Worm (Caenorhabditis elegans) whole organism, L2 larva: ENCODE data around the gene srw-53.

ENCODE experiments used
- F13H6.1 ChIP-seq: sonication (generic microtip); optimal IDR thresholded peaks from 2 replicates; lab custom pipeline; 2016; ENCODE audit warnings: missing genetic modification characterization, missing compliant biosample characterization
- Y55F3AM.14 ChIP-seq: fragments of 200-800 bp; sonication (Bioruptor generic); optimal IDR thresholded peaks from 2 replicates; lab custom pipeline; 2018; ENCODE audit warnings: mild to moderate bottlenecking, missing genetic modification characterization, missing compliant biosample characterization
- ZK546.5 ChIP-seq: sonication (generic microtip); optimal IDR thresholded peaks from 2 replicates; lab custom pipeline; 2017; ENCODE audit warnings: missing biosample characterization, missing genetic modification characterization
- alr-1 ChIP-seq: fragments of 150-350 bp; optimal IDR thresholded peaks from 2 replicates; lab custom pipeline; 2014; ENCODE audit warnings: missing biosample characterization, missing genetic modification characterization
- aly-2 ChIP-seq: fragments of 150-350 bp; optimal IDR thresholded peaks from 2 replicates; lab custom pipeline; 2014; ENCODE audit warnings: missing biosample characterization, missing genetic modification characterization
- ama-1 ChIP-seq: fragments of 150-350 bp; optimal IDR thresholded peaks from 2 replicates; lab custom pipeline; 2018; ENCODE audit warnings: inconsistent platforms
- blmp-1 ChIP-seq: sonication (generic microtip); optimal IDR thresholded peaks from 2 replicates; lab custom pipeline; 2017; ENCODE audit warnings: missing genetic modification characterization, mild to moderate bottlenecking, missing compliant biosample characterization, antibody characterized with exemption, moderate library complexity; ENCODE audit not compliant: insufficient read depth
- ceh-16 ChIP-seq: fragments of 150-350 bp; optimal IDR thresholded peaks from 2 replicates; lab custom pipeline; 2014; ENCODE audit warnings: missing biosample characterization, missing genetic modification characterization
- ceh-82 ChIP-seq: fragments of 150-350 bp; optimal IDR thresholded peaks from 2 replicates; lab custom pipeline; 2014; ENCODE audit warnings: missing biosample characterization, missing genetic modification characterization
- crh-2 ChIP-seq: sonication (generic microtip); optimal IDR thresholded peaks from 2 replicates; lab custom pipeline; 2017; ENCODE audit warnings: missing biosample characterization, missing genetic modification characterization
- egl-27 ChIP-seq: sonication (generic microtip); optimal IDR thresholded peaks from 3 replicates; lab custom pipeline; 2017; ENCODE audit warnings: missing biosample characterization, missing genetic modification reagents, missing genetic modification characterization
- elt-1 ChIP-seq: fragments of 150-350 bp; optimal IDR thresholded peaks from 2 replicates; lab custom pipeline; 2014; ENCODE audit warnings: missing biosample characterization, missing genetic modification characterization
- elt-3 ChIP-seq: sonication (generic microtip); optimal IDR thresholded peaks from 2 replicates; lab custom pipeline; 2017; ENCODE audit warnings: missing biosample characterization, missing genetic modification characterization
- fos-1 ChIP-seq: fragments of 150-350 bp; optimal IDR thresholded peaks from 2 replicates; lab custom pipeline; 2014; ENCODE audit warnings: missing biosample characterization, missing genetic modification characterization
- gmeb-1 ChIP-seq: fragments of 150-350 bp; optimal IDR thresholded peaks from 2 replicates; lab custom pipeline; 2014; ENCODE audit warnings: missing biosample characterization, missing genetic modification characterization
- lin-11 ChIP-seq: fragments of 150-350 bp; sonication (generic microtip); optimal IDR thresholded peaks from 2 replicates; lab custom pipeline; 2014; ENCODE audit warnings: missing biosample characterization, missing genetic modification characterization, inconsistent platforms, mixed read lengths
- lin-13 ChIP-seq: fragments of 150-350 bp; optimal IDR thresholded peaks from 2 replicates; lab custom pipeline; 2014; ENCODE audit warnings: missing biosample characterization, missing genetic modification reagents, missing genetic modification characterization
- lin-39 ChIP-seq: fragments of 150-350 bp; optimal IDR thresholded peaks from 2 replicates; lab custom pipeline; 2014; ENCODE audit warnings: missing biosample characterization, missing genetic modification reagents, missing genetic modification characterization
- lsy-2 ChIP-seq, 2 experiments: fragments of 150-350 bp in 1 of 2; sonication (generic microtip) in 1 of 2; optimal IDR thresholded peaks; 2 replicates each; lab custom pipeline; 2014 to 2017; ENCODE audit warnings: missing biosample characterization in 2 of 2, missing genetic modification characterization in 2 of 2
- mab-5 ChIP-seq: fragments of 150-350 bp; optimal IDR thresholded peaks from 2 replicates; lab custom pipeline; 2014; ENCODE audit warnings: missing biosample characterization, missing genetic modification characterization
- mbf-1 ChIP-seq: sonication (generic microtip); optimal IDR thresholded peaks from 2 replicates; lab custom pipeline; 2017; ENCODE audit warnings: missing biosample characterization, missing genetic modification characterization
- nhr-10 ChIP-seq: sonication (generic microtip); optimal IDR thresholded peaks from 2 replicates; lab custom pipeline; 2017; ENCODE audit warnings: missing biosample characterization, missing genetic modification characterization
- nhr-11 ChIP-seq: fragments of 150-350 bp; optimal IDR thresholded peaks from 2 replicates; lab custom pipeline; 2014; ENCODE audit warnings: missing biosample characterization, missing genetic modification characterization
- nhr-12 ChIP-seq: fragments of 150-350 bp; optimal IDR thresholded peaks from 2 replicates; lab custom pipeline; 2014; ENCODE audit warnings: missing biosample characterization, missing genetic modification characterization
- nhr-129 ChIP-seq: fragments of 150-350 bp; optimal IDR thresholded peaks from 2 replicates; lab custom pipeline; 2014; ENCODE audit warnings: missing biosample characterization, missing genetic modification characterization
- nhr-21 ChIP-seq: fragments of 150-350 bp; optimal IDR thresholded peaks from 2 replicates; lab custom pipeline; 2014; ENCODE audit warnings: missing biosample characterization, missing genetic modification characterization
- nhr-23 ChIP-seq: fragments of 150-350 bp; optimal IDR thresholded peaks from 2 replicates; lab custom pipeline; 2014; ENCODE audit warnings: missing biosample characterization, missing genetic modification reagents, missing genetic modification characterization
- nhr-237 ChIP-seq: fragments of 150-350 bp; optimal IDR thresholded peaks from 2 replicates; lab custom pipeline; 2014; ENCODE audit warnings: missing biosample characterization, missing genetic modification characterization
- nhr-6 ChIP-seq: fragments of 150-350 bp; optimal IDR thresholded peaks from 2 replicates; lab custom pipeline; 2014; ENCODE audit warnings: missing biosample characterization, missing genetic modification characterization
- nhr-77 ChIP-seq: fragments of 150-350 bp; optimal IDR thresholded peaks from 2 replicates; lab custom pipeline; 2014; ENCODE audit warnings: missing biosample characterization, missing genetic modification characterization
- peb-1 ChIP-seq: fragments of 150-350 bp; optimal IDR thresholded peaks from 2 replicates; lab custom pipeline; 2014; ENCODE audit warnings: missing biosample characterization, missing genetic modification characterization
- skn-1 ChIP-seq: sonication (generic microtip); optimal IDR thresholded peaks from 2 replicates; lab custom pipeline; 2017; ENCODE audit warnings: missing biosample characterization, missing genetic modification characterization
- sma-3 ChIP-seq: sonication (generic microtip); optimal IDR thresholded peaks from 2 replicates; lab custom pipeline; 2016; ENCODE audit warnings: missing genetic modification reagents, missing genetic modification characterization, missing compliant biosample characterization
- sma-9 ChIP-seq, 2 experiments: fragments of 150-350 bp in 1 of 2; sonication (generic microtip) in 1 of 2; optimal IDR thresholded peaks; 2 replicates each; lab custom pipeline; 2014 to 2016; ENCODE audit warnings: missing genetic modification characterization in 2 of 2, mild to moderate bottlenecking in 1 of 2, missing biosample characterization in 1 of 2, missing compliant biosample characterization in 1 of 2, missing genetic modification reagents in 1 of 2, moderate library complexity in 1 of 2
- unc-39 ChIP-seq: fragments of 150-350 bp; optimal IDR thresholded peaks from 2 replicates; lab custom pipeline; 2014; ENCODE audit warnings: missing biosample characterization, missing genetic modification characterization
- ztf-4 ChIP-seq: fragments of 150-350 bp; optimal IDR thresholded peaks from 2 replicates; lab custom pipeline; 2014; ENCODE audit warnings: missing biosample characterization, missing genetic modification characterization

srw-53 gene

ce11 chrV:15969653-15970052, 26.4 kb downstream of the srw-53 start, which contains the start of gene F36G9.7:
F36G9.7 (minus strand) TSS chrV:15969753.
- TF ChIP-seq unc-39 (tag; lab: Kevin White, UChicago) (no peak), gmeb-1 (no peak), mbf-1 (tag; lab: Kevin White, UChicago) (no peak), ceh-82 (tag; lab: Kevin White, UChicago) (no peak), fos-1 (no peak), nhr-10 (tag; lab: Kevin White, UChicago) (no peak), nhr-21 (no peak), nhr-237 (tag; lab: Kevin White, UChicago) (no peak), aly-2 (no peak), nhr-6 (no peak), crh-2 (tag; lab: Kevin White, UChicago) (no peak), lin-11 (tag; lab: Kevin White, UChicago) (no peak), elt-3 (tag; lab: Kevin White, UChicago) (no peak), nhr-23 (no peak), nhr-77 (no peak), blmp-1 (no peak), mab-5 (tag; lab: Kevin White, UChicago) (no peak)

ce11 chrV:15970820-15971219, 27.6 kb downstream of the srw-53 start:
- TF ChIP-seq nhr-10 (tag; lab: Kevin White, UChicago) (no peak), elt-1 (tag; lab: Kevin White, UChicago) (no peak), alr-1 (no peak), nhr-77 (no peak), gmeb-1 (no peak), ceh-16 (no peak)

- TF ChIP-seq ZK546.5 (no peak), nhr-6 (no peak), sma-3 (GFP tag; lab: Kevin White, UChicago) (no peak), nhr-237 (tag; lab: Kevin White, UChicago) (no peak), nhr-77 (no peak), lin-39 (no peak), lsy-2 (tag; optimal IDR thresholded peaks at IDR 0.05; lab: Kevin White, UChicago) (no peak), nhr-12 (tag; lab: Kevin White, UChicago) (no peak), ama-1 (lab: Kevin White, UChicago) (no peak), Y55F3AM.14 (GFP tag; lab: Kevin White, UChicago) (no peak), crh-2 (tag; lab: Kevin White, UChicago) (no peak), nhr-21 (no peak), fos-1 (no peak), mbf-1 (tag; lab: Kevin White, UChicago) (no peak)
These were observed 29.3 kb downstream of the srw-53 start, which contains the start of gene sru-23 for ce11 chrV:15972484-15972883. sru-23 (minus strand) TSS chrV:15972584.

- no peak for TF ChIP-seq elt-1 (tag; lab: Kevin White, UChicago)
- TF ChIP-seq crh-2 (tag; lab: Kevin White, UChicago): no peak
- TF ChIP-seq blmp-1: no peak
- TF ChIP-seq lin-13 (GFP tag; lab: Kevin White, UChicago): no peak
These were observed 31.6 kb downstream of the srw-53 start, which contains the start of gene sru-22 for ce11 chrV:15974836-15975235. sru-22 (minus strand) TSS chrV:15974936.

ce11 chrV:15975845-15976244, 32.6 kb downstream of the srw-53 start, which contains the start of gene clec-232:
clec-232 (plus strand) TSS chrV:15976145.
- TF ChIP-seq mbf-1 (tag; lab: Kevin White, UChicago) (no peak), F13H6.1 (tag; lab: Kevin White, UChicago) (no peak), ama-1 (lab: Kevin White, UChicago) (no peak), skn-1 (tag; lab: Kevin White, UChicago) (no peak), nhr-6 (no peak), sma-9 (GFP tag; optimal IDR thresholded peaks at IDR 0.05; lab: Kevin White, UChicago) (no peak), sma-9 (tag; optimal IDR thresholded peaks at IDR 0.05; lab: Kevin White, UChicago) (no peak), ceh-82 (tag; lab: Kevin White, UChicago) (no peak), lin-11 (tag; lab: Kevin White, UChicago) (no peak), nhr-11 (tag; lab: Kevin White, UChicago) (no peak), peb-1 (tag; lab: Kevin White, UChicago) (no peak), ztf-4 (tag; lab: Kevin White, UChicago) (no peak), blmp-1 (no peak), nhr-12 (tag; lab: Kevin White, UChicago) (no peak), lin-13 (GFP tag; lab: Kevin White, UChicago) (no peak), nhr-129 (tag; lab: Kevin White, UChicago) (no peak), unc-39 (tag; lab: Kevin White, UChicago) (no peak), elt-1 (tag; lab: Kevin White, UChicago) (no peak), egl-27 (tag; lab: Kevin White, UChicago) (no peak), nhr-23 (no peak)
